Worm (Caenorhabditis elegans) whole organism, late embryonic: ENCODE data around the gene adt-1.

Experiments used
- T23F11.4 ChIP-seq: fragments of 200-800 bp; sonication (Bioruptor generic); optimal IDR thresholded peaks from 2 replicates; lab custom pipeline; 2018; ENCODE audit warnings: mild to moderate bottlenecking, missing genetic modification characterization, missing compliant biosample characterization
- ama-1 ChIP-seq: fragments of 150-350 bp; optimal IDR thresholded peaks from 2 replicates; lab custom pipeline; 2014
- ceh-14 ChIP-seq: sonication (generic microtip); optimal IDR thresholded peaks from 2 replicates; lab custom pipeline; 2016; ENCODE audit warnings: missing genotype, missing genetic modification characterization, missing compliant biosample characterization
- ets-4 ChIP-seq: sonication (generic microtip); optimal IDR thresholded peaks from 2 replicates; lab custom pipeline; 2016; ENCODE audit warnings: missing genetic modification characterization, missing compliant biosample characterization
- fkh-10 ChIP-seq: fragments of 150-350 bp; optimal IDR thresholded peaks from 2 replicates; lab custom pipeline; 2014; ENCODE audit warnings: missing biosample characterization, missing genetic modification reagents, missing genetic modification characterization
- pha-4 ChIP-seq: fragments of 150-350 bp; optimal IDR thresholded peaks from 2 replicates; lab custom pipeline; 2018; ENCODE audit warnings: missing biosample characterization, missing genetic modification reagents, missing genetic modification characterization
- pqm-1 ChIP-seq: sonication (generic microtip); optimal IDR thresholded peaks from 2 replicates; lab custom pipeline; 2016; ENCODE audit warnings: missing genetic modification characterization, missing compliant biosample characterization
- rnt-1 ChIP-seq: sonication (generic microtip); optimal IDR thresholded peaks from 2 replicates; lab custom pipeline; 2016; ENCODE audit warnings: missing genetic modification characterization, missing compliant biosample characterization
- sox-4 ChIP-seq: sonication (generic microtip); optimal IDR thresholded peaks from 2 replicates; lab custom pipeline; 2017; ENCODE audit warnings: mild to moderate bottlenecking, missing genetic modification characterization, inconsistent platforms, missing compliant biosample characterization
- tbx-2 ChIP-seq: sonication (generic microtip); optimal IDR thresholded peaks from 2 replicates; lab custom pipeline; 2016; ENCODE audit warnings: missing genetic modification characterization, missing compliant biosample characterization

ce11 chrX:12663114-12663513, 15.5 kb upstream of the adt-1 start:
- TF ChIP-seq T23F11.4 (GFP tag; lab: Kevin White, UChicago): no peak
- TF ChIP-seq ets-4: no peak
- no peak for TF ChIP-seq pha-4 (tag; lab: Kevin White, UChicago)
- no peak for TF ChIP-seq ama-1 (lab: Kevin White, UChicago)
- TF ChIP-seq fkh-10: no peak
- no peak for TF ChIP-seq ceh-14 (tag; lab: Kevin White, UChicago)
- TF ChIP-seq sox-4 (tag; lab: Kevin White, UChicago): no peak
- TF ChIP-seq tbx-2 (tag; lab: Kevin White, UChicago): no peak
- TF ChIP-seq rnt-1 (tag; lab: Kevin White, UChicago): no peak
- TF ChIP-seq pqm-1 (tag; lab: Kevin White, UChicago): no peak
